Fruit fly (Drosophila melanogaster) whole organism, embryonic: ENCODE results near the gene Hf.
A peak's percentile ranks its signal among the peaks of the same experiment; 100 is the strongest.

Experiments
- Awh ChIP-seq: fragments of 200-800 bp; sonication (Bioruptor generic); IDR thresholded peaks from 2 replicates; pipeline ENCODE4, ENCODE4 v1.3.6; 2022; ENCODE audit warnings: missing biosample characterization, missing genetic modification characterization
- CG10274 ChIP-seq: fragments of 200-800 bp; sonication (Bioruptor generic); optimal IDR thresholded peaks from 3 replicates; lab custom pipeline; 2017; ENCODE audit warnings: missing biosample characterization, mild to moderate bottlenecking, missing genetic modification characterization
- CG11560 ChIP-seq: fragments of 200-800 bp; sonication (Bioruptor generic); IDR thresholded peaks from 3 replicates; pipeline ENCODE4 v1.3.6; 2022; ENCODE audit warnings: missing biosample characterization, missing genetic modification characterization
- CG12659 ChIP-seq: fragments of 200-800 bp; sonication (Bioruptor generic); optimal IDR thresholded peaks from 3 replicates; lab custom pipeline; 2017; ENCODE audit warnings: mild to moderate bottlenecking, missing biosample characterization, missing genetic modification reagents, missing genetic modification characterization
- CG13894 ChIP-seq: fragments of 200-800 bp; sonication (Bioruptor generic); optimal IDR thresholded peaks from 3 replicates; lab custom pipeline; 2018; ENCODE audit warnings: missing biosample characterization, mild to moderate bottlenecking, missing genetic modification characterization, moderate library complexity
- CG14667 ChIP-seq: fragments of 200-800 bp; sonication (Bioruptor generic); IDR thresholded peaks from 2 replicates; pipeline ENCODE4 v1.3.6; 2022; ENCODE audit warnings: missing biosample characterization, missing genetic modification characterization
- CG15073 ChIP-seq: fragments of 200-800 bp; sonication (Bioruptor generic); optimal IDR thresholded peaks from 2 replicates; lab custom pipeline; 2016; ENCODE audit warnings: missing biosample characterization, missing genetic modification characterization
- CG17186 ChIP-seq: fragments of 200-800 bp; sonication (Bioruptor generic); optimal IDR thresholded peaks from 3 replicates; lab custom pipeline; 2017; ENCODE audit warnings: missing biosample characterization, missing genetic modification reagents, missing genetic modification characterization
- CG18619 ChIP-seq: fragments of 200-800 bp; sonication (Bioruptor generic); optimal IDR thresholded peaks from 3 replicates; lab custom pipeline; 2017; ENCODE audit warnings: missing biosample characterization, mild to moderate bottlenecking, missing genetic modification characterization
- CG2712 ChIP-seq: fragments of 200-800 bp; optimal IDR thresholded peaks from 3 replicates; lab custom pipeline; 2019; ENCODE audit warnings: missing biosample characterization, mild to moderate bottlenecking, missing genetic modification characterization, moderate library complexity
- CG2889 ChIP-seq: fragments of 200-800 bp; sonication (Bioruptor generic); IDR thresholded peaks from 3 replicates; pipeline ENCODE4 v1.3.6; 2022; ENCODE audit warnings: missing biosample characterization, missing genetic modification characterization
- CG34422 ChIP-seq: fragments of 200-800 bp; sonication (Bioruptor generic); IDR thresholded peaks from 3 replicates; pipeline ENCODE4 v1.3.6; 2022; ENCODE audit warnings: missing biosample characterization, missing genetic modification characterization
- CG3726 ChIP-seq: fragments of 200-800 bp; sonication (Bioruptor generic); IDR thresholded peaks from 3 replicates; pipeline ENCODE4, ENCODE4 v1.3.6; 2022; ENCODE audit warnings: missing biosample characterization, missing genetic modification characterization
- CG4404 ChIP-seq: fragments of 200-800 bp; sonication (Bioruptor generic); IDR thresholded peaks from 2 replicates; pipeline ENCODE4 v1.3.6; 2022; ENCODE audit warnings: missing biosample characterization, missing genetic modification characterization
- CG6765 ChIP-seq: fragments of 200-800 bp; sonication (Bioruptor generic); optimal IDR thresholded peaks from 3 replicates; lab custom pipeline; 2017; ENCODE audit warnings: missing biosample characterization, mild to moderate bottlenecking, missing genetic modification characterization
- CG7987 ChIP-seq: fragments of 200-800 bp; sonication (Bioruptor generic); optimal IDR thresholded peaks from 2 replicates; lab custom pipeline; 2018; ENCODE audit warnings: missing biosample characterization, mild to moderate bottlenecking, missing genetic modification characterization, moderate library complexity
- CG8290 ChIP-seq, 3 experiments: fragments of 200-800 bp; sonication (Bioruptor generic); optimal IDR thresholded peaks; 2 replicates each; lab custom pipeline; 2016 to 2019; ENCODE audit warnings: missing biosample characterization in 3 of 3, missing genetic modification characterization in 3 of 3, mild to moderate bottlenecking in 2 of 3, moderate library complexity in 1 of 3
- Dref ChIP-seq: fragments of 200-800 bp; sonication (Bioruptor generic); IDR thresholded peaks from 2 replicates; pipeline ENCODE4 v1.3.6; 2022; ENCODE audit warnings: missing biosample characterization, missing genetic modification characterization
- E2f1 ChIP-seq: fragments of 200-800 bp; sonication (Bioruptor generic); IDR thresholded peaks from 2 replicates; pipeline ENCODE4 v1.3.6; 2022; ENCODE audit warnings: missing biosample characterization, missing genetic modification characterization
- HLH3B ChIP-seq: fragments of 200-800 bp; sonication (Bioruptor generic); IDR thresholded peaks from 2 replicates; pipeline ENCODE4 v1.3.6; 2022; ENCODE audit warnings: missing biosample characterization, missing genetic modification characterization
- HLHmδ ChIP-seq: fragments of 200-800 bp; sonication (Bioruptor generic); optimal IDR thresholded peaks from 2 replicates; lab custom pipeline; 2018; ENCODE audit warnings: missing biosample characterization, mild to moderate bottlenecking, missing genetic modification characterization, moderate library complexity
- HmgD ChIP-seq: fragments of 200-800 bp; sonication (Bioruptor generic); optimal IDR thresholded peaks from 3 replicates; lab custom pipeline; 2016; ENCODE audit warnings: missing biosample characterization, missing genetic modification characterization
- Lpt ChIP-seq: fragments of >200 bp; optimal IDR thresholded peaks from 2 replicates; lab custom pipeline; 2018; ENCODE audit warnings: missing biosample characterization, missing genetic modification characterization
- MESR4 ChIP-seq: fragments of 200-800 bp; sonication (Bioruptor generic); optimal IDR thresholded peaks from 2 replicates; lab custom pipeline; 2018; ENCODE audit warnings: missing biosample characterization, mild to moderate bottlenecking, missing genetic modification characterization, moderate library complexity
- NFAT ChIP-seq: fragments of 200-800 bp; sonication (Bioruptor generic); IDR thresholded peaks from 2 replicates; pipeline ENCODE4 v1.3.6; 2022; ENCODE audit warnings: missing biosample characterization, missing genetic modification characterization
- Nf-YC ChIP-seq: fragments of 200-800 bp; optimal IDR thresholded peaks from 3 replicates; lab custom pipeline; 2019; ENCODE audit warnings: missing biosample characterization, mild to moderate bottlenecking, missing genetic modification characterization, moderate library complexity
- NfI ChIP-seq: fragments of 200-800 bp; sonication (Bioruptor generic); optimal IDR thresholded peaks from 3 replicates; lab custom pipeline; 2018; ENCODE audit warnings: missing biosample characterization, mild to moderate bottlenecking, missing genetic modification characterization, moderate library complexity
- Oaz ChIP-seq: fragments of 200-800 bp; sonication (Bioruptor generic); IDR thresholded peaks from 2 replicates; pipeline ENCODE4 v1.3.6; 2022; ENCODE audit warnings: missing biosample characterization, missing genetic modification characterization
- Pdp1 ChIP-seq, 2 experiments: fragments of 200-800 bp; sonication (Bioruptor generic); optimal IDR thresholded peaks; 3 replicates each; lab custom pipeline; 2016; ENCODE audit warnings: missing biosample characterization in 2 of 2, missing genetic modification characterization in 2 of 2, mild to moderate bottlenecking in 1 of 2, moderate library complexity in 1 of 2
- Six4 ChIP-seq: fragments of 200-800 bp; sonication (Bioruptor generic); optimal IDR thresholded peaks from 2 replicates; lab custom pipeline; 2016; ENCODE audit warnings: missing biosample characterization, missing genetic modification characterization
- Sry-β ChIP-seq: fragments of 200-800 bp; sonication (Bioruptor generic); optimal IDR thresholded peaks from 2 replicates; lab custom pipeline; 2018; ENCODE audit warnings: missing biosample characterization, mild to moderate bottlenecking, missing genetic modification characterization, moderate library complexity
- Stat92E ChIP-seq, 3 experiments: fragments of >200 bp in 2 of 3; fragments of 200-800 bp in 1 of 3; sonication (Bioruptor generic) in 1 of 3; optimal IDR thresholded peaks; 2 replicates each; lab custom pipeline; 2017 to 2019; ENCODE audit warnings: missing biosample characterization in 3 of 3, missing genetic modification characterization in 3 of 3, mild to moderate bottlenecking in 1 of 3, moderate library complexity in 1 of 3
- Trl ChIP-seq, 3 experiments: fragments of >200 bp in 2 of 3; fragments of 200-800 bp in 1 of 3; sonication (Bioruptor generic) in 1 of 3; optimal IDR thresholded peaks; 2 replicates in 1 of 3; 3 replicates in 2 of 3; lab custom pipeline; 2016 to 2017; ENCODE audit warnings: missing biosample characterization in 1 of 3, missing genetic modification characterization in 1 of 3
- Usf ChIP-seq: fragments of 200-800 bp; sonication (Bioruptor generic); optimal IDR thresholded peaks from 2 replicates; lab custom pipeline; 2017; ENCODE audit warnings: missing genotype, missing biosample characterization, missing genetic modification characterization
- fd102C ChIP-seq: fragments of 200-800 bp; sonication (Bioruptor generic); optimal IDR thresholded peaks from 2 replicates; lab custom pipeline; 2018; ENCODE audit warnings: missing biosample characterization, mild to moderate bottlenecking, missing genetic modification characterization, moderate library complexity
- fu2 ChIP-seq: fragments of 200-800 bp; sonication (Bioruptor generic); optimal IDR thresholded peaks from 2 replicates; lab custom pipeline; 2016; ENCODE audit warnings: missing biosample characterization, missing genetic modification characterization
- gro ChIP-seq: fragments of 200-800 bp; sonication (Bioruptor generic); optimal IDR thresholded peaks from 2 replicates; lab custom pipeline; 2016; ENCODE audit warnings: missing biosample characterization, missing genetic modification characterization
- her ChIP-seq: fragments of 200-800 bp; sonication (Bioruptor generic); optimal IDR thresholded peaks from 2 replicates; lab custom pipeline; 2016; ENCODE audit warnings: missing biosample characterization, missing genetic modification characterization
- insv ChIP-seq, 2 experiments: fragments of 200-800 bp; sonication (Bioruptor generic); optimal IDR thresholded peaks; 3 replicates each; lab custom pipeline; 2016 to 2018; ENCODE audit warnings: missing biosample characterization in 2 of 2, missing genetic modification characterization in 2 of 2
- kah ChIP-seq: fragments of 200-800 bp; sonication (Bioruptor generic); optimal IDR thresholded peaks from 2 replicates; lab custom pipeline; 2018; ENCODE audit warnings: missing biosample characterization, mild to moderate bottlenecking, missing genetic modification characterization
- lov ChIP-seq, 2 experiments: fragments of 200-800 bp in 1 of 2; fragments of >200 bp in 1 of 2; sonication (Bioruptor generic) in 1 of 2; IDR thresholded peaks in 1 of 2; optimal IDR thresholded peaks in 1 of 2; 2 replicates in 1 of 2; 3 replicates in 1 of 2; pipeline versions ENCODE4 v1.3.6 to Lab custom; 2017 to 2022; ENCODE audit warnings: missing biosample characterization in 1 of 2, missing genetic modification characterization in 1 of 2
- oc ChIP-seq: fragments of 200-800 bp; sonication (Bioruptor generic); optimal IDR thresholded peaks from 2 replicates; lab custom pipeline; 2018; ENCODE audit warnings: missing biosample characterization, mild to moderate bottlenecking, missing genetic modification characterization, moderate library complexity
- onecut ChIP-seq: fragments of 200-800 bp; sonication (Bioruptor generic); IDR thresholded peaks from 2 replicates; pipeline ENCODE4 v1.3.6; 2022; ENCODE audit warnings: missing biosample characterization, missing genetic modification characterization
- org-1 ChIP-seq: fragments of 200-800 bp; sonication (Bioruptor generic); optimal IDR thresholded peaks from 2 replicates; lab custom pipeline; 2017; ENCODE audit warnings: missing biosample characterization, missing genetic modification characterization
- schlank ChIP-seq: fragments of 200-800 bp; sonication (Bioruptor generic); optimal IDR thresholded peaks from 2 replicates; lab custom pipeline; 2018; ENCODE audit warnings: missing biosample characterization, mild to moderate bottlenecking, missing genetic modification characterization
- trh ChIP-seq: fragments of 200-800 bp; sonication (Bioruptor generic); optimal IDR thresholded peaks from 2 replicates; lab custom pipeline; 2016; ENCODE audit warnings: missing biosample characterization, missing genetic modification characterization
- unc-4 ChIP-seq: fragments of 200-800 bp; sonication (Bioruptor generic); IDR thresholded peaks from 2 replicates; pipeline ENCODE4 v1.3.6; 2022; ENCODE audit warnings: missing biosample characterization, missing genetic modification characterization; ENCODE audit not compliant: partially characterized antibody
- wdn ChIP-seq: fragments of 200-800 bp; sonication (Bioruptor generic); IDR thresholded peaks from 2 replicates; pipeline ENCODE4 v1.3.6; 2022; ENCODE audit warnings: missing biosample characterization, missing genetic modification characterization

The Hf gene

DNA sequence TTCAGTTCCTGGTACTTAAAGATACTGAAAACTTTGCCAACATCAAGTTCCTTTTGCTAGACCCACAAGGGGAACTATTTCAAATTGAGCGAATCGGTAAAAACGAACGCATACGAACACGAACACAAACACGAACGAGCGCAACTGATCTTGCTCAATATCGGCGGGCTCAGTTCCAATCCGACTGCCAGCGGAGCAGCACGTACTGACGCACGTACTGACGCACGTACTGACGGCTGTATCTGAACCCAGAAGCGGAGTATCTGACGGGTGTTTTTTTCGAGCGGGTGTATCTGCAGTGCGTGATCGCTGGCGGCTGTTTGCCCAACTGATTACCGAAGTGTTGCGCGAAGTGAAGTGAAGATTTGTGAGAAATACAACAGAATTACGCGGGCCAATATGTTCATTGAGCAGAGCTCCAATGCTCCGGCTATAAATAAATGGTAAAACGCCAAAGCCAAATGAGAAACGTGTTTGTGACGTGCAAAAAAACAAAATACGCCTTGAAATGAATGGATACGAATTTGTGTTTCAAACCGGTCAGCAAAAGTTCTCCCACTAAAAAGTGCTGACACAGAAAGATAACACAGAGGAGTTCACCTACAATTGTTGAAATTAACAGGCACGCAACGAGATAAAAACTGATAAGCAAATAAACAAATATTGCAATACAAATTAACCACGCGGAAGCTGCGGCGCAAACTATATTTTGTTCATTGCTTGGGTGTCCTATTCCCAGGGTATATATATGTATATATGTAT, 32.2 kb downstream of the Hf start (continued):
- TF ChIP-seq fd102C (GFP tag; lab: Kevin White, UChicago) = no peak
- TF ChIP-seq insv (GFP tag; optimal IDR thresholded peaks at IDR 0.05; lab: Kevin White, UChicago) = peak in 1 of 2 experiments; percentile 76
- TF ChIP-seq Sry-β = no peak
- peak; percentile 84 for TF ChIP-seq CG7987 (GFP tag; lab: Kevin White, UChicago)
- no peak for TF ChIP-seq CG10274 (GFP tag; lab: Kevin White, UChicago)
- TF ChIP-seq CG13894 (tag; lab: Kevin White, UChicago) = peak; percentile 29
- peak in 1 of 2 experiments; percentile 24 for TF ChIP-seq Trl (optimal IDR thresholded peaks at IDR 0.05; lab: Kevin White, UChicago)
- peak; percentile 9 for TF ChIP-seq Trl (GFP tag; optimal IDR thresholded peaks at IDR 0.05; lab: Kevin White, UChicago)
- TF ChIP-seq CG8290 (GFP tag; optimal IDR thresholded peaks at IDR 0.05; lab: Kevin White, UChicago) = no peak
- TF ChIP-seq CG8290 (tag; optimal IDR thresholded peaks at IDR 0.05; lab: Kevin White, UChicago) = peak; percentile 13 to 87
- no peak for TF ChIP-seq CG3726 (GFP tag; lab: Robert Waterston, UW)
- TF ChIP-seq HLH3B (GFP tag; lab: Robert Waterston, UW) = no peak
- peak; percentile 35 for TF ChIP-seq NfI (GFP tag; lab: Kevin White, UChicago)
- TF ChIP-seq fu2 (GFP tag; lab: Kevin White, UChicago) = no peak
- peak; percentile 42 for TF ChIP-seq oc (tag; lab: Kevin White, UChicago)
- no peak for TF ChIP-seq unc-4 (GFP tag; lab: Robert Waterston, UW)
- TF ChIP-seq Nf-YC (tag; lab: Kevin White, UChicago) = peak; percentile 7
- TF ChIP-seq CG4404 (GFP tag; lab: Robert Waterston, UW) = no peak
- no peak for TF ChIP-seq HmgD (GFP tag; lab: Kevin White, UChicago)
- peak; percentile 1 for TF ChIP-seq MESR4 (GFP tag; lab: Kevin White, UChicago)
- peak; percentile 81 for TF ChIP-seq HLHmδ (GFP tag; lab: Kevin White, UChicago)
- TF ChIP-seq Usf = no peak
- peak; percentile 39 for TF ChIP-seq her (GFP tag; lab: Kevin White, UChicago)
- TF ChIP-seq Six4 = no peak
- no peak; the same call in 1 of the 2 replicates for TF ChIP-seq Dref (GFP tag; lab: Robert Waterston, UW)
- TF ChIP-seq CG12659 (GFP tag; lab: Kevin White, UChicago) = peak; percentile 31
- no peak for TF ChIP-seq trh (GFP tag; lab: Kevin White, UChicago)
- no peak for TF ChIP-seq CG2889 (GFP tag; lab: Robert Waterston, UW)
- TF ChIP-seq CG14667 = no peak
- TF ChIP-seq Pdp1 (GFP tag; optimal IDR thresholded peaks at IDR 0.05; lab: Kevin White, UChicago) = peak in 1 of 2 experiments; percentile 67
- no peak for TF ChIP-seq onecut
- no peak for TF ChIP-seq wdn
- TF ChIP-seq CG34422 (GFP tag; lab: Robert Waterston, UW) = peak; percentile 70; the same call in 2 of the 3 replicates
- no peak for TF ChIP-seq org-1 (GFP tag; lab: Kevin White, UChicago)
- no peak for TF ChIP-seq Awh
- TF ChIP-seq CG11560 (tag; lab: Robert Waterston, UW) = no peak
- TF ChIP-seq kah (GFP tag; lab: Kevin White, UChicago) = no peak
- no peak for TF ChIP-seq lov (optimal IDR thresholded peaks at IDR 0.05; lab: Kevin White, UChicago)
- 0 out of 3 replicates have a peak, but pooled peaks have one; percentile 34 for TF ChIP-seq lov (GFP tag; IDR thresholded peaks at IDR 0.05; lab: Robert Waterston, UW)
- peak; percentile 10 for TF ChIP-seq CG18619 (GFP tag; lab: Kevin White, UChicago)
- peak; percentile 36 for TF ChIP-seq gro
- TF ChIP-seq CG15073 (GFP tag; lab: Kevin White, UChicago) = no peak
- TF ChIP-seq CG6765 = no peak
- TF ChIP-seq Lpt (GFP tag; lab: Kevin White, UChicago) = no peak
- TF ChIP-seq E2f1 = peak; percentile 29; the same call in 1 of the 2 replicates
- TF ChIP-seq schlank (tag; lab: Kevin White, UChicago) = no peak
- TF ChIP-seq CG2712 (tag; lab: Kevin White, UChicago) = peak; percentile 17
- TF ChIP-seq Oaz = no peak
- peak in 1 of 3 experiments; percentile 39 for TF ChIP-seq Stat92E (GFP tag; optimal IDR thresholded peaks at IDR 0.05; lab: Kevin White, UChicago)
- peak; percentile 51 for TF ChIP-seq NFAT (GFP tag; lab: Robert Waterston, UW)
- TF ChIP-seq CG17186 (GFP tag; lab: Kevin White, UChicago) = no peak
